Worm (Caenorhabditis elegans) whole organism, L1 larva: ENCODE measurements around the gene cutl-1.

Experiments used
- egl-27 ChIP-seq, 2 experiments: fragments of 150-350 bp in 1 of 2; sonication (generic microtip); optimal IDR thresholded peaks; 3 replicates each; lab custom pipeline; 2017 to 2018; ENCODE audit warnings: missing biosample characterization in 2 of 2, missing genetic modification characterization in 2 of 2, missing genetic modification reagents in 2 of 2
- mdl-1 ChIP-seq, 2 experiments: fragments of 150-350 bp; optimal IDR thresholded peaks; 2 replicates each; lab custom pipeline; 2014 to 2017; ENCODE audit warnings: missing biosample characterization in 2 of 2, missing genetic modification characterization in 2 of 2, inconsistent platforms in 1 of 2
- mef-2 ChIP-seq: fragments of 150-350 bp; optimal IDR thresholded peaks from 2 replicates; lab custom pipeline; 2014; ENCODE audit warnings: missing biosample characterization, missing genetic modification characterization
- nhr-76 ChIP-seq: sonication (generic microtip); optimal IDR thresholded peaks from 2 replicates; lab custom pipeline; 2017; ENCODE audit warnings: missing biosample characterization, missing genetic modification characterization
- unc-98 ChIP-seq: fragments of 200-800 bp; sonication (Bioruptor generic); IDR thresholded peaks from 2 replicates; pipeline ENCODE4 v1.3.6; 2022; ENCODE audit warnings: missing genetic modification characterization, missing compliant biosample characterization

- no peak for TF ChIP-seq mef-2 (tag; lab: Kevin White, UChicago)
- no peak for TF ChIP-seq unc-98 (GFP tag; lab: Robert Waterston, UW)
- TF ChIP-seq egl-27 (tag; optimal IDR thresholded peaks at IDR 0.05; lab: Kevin White, UChicago): no peak
- TF ChIP-seq nhr-76 (tag; lab: Kevin White, UChicago): no peak
- TF ChIP-seq mdl-1 (tag; optimal IDR thresholded peaks at IDR 0.05; lab: Kevin White, UChicago): no peak
These were observed 2.0 kb upstream of the cutl-1 start, which contains the start of gene F53F1.3 for ce11 chrV:13407913-13408312.
